Worm (Caenorhabditis elegans) whole organism, L2 larva: Measurements from ENCODE around the gene dhs-29.
A peak's percentile ranks its signal among the peaks of the same experiment; 100 is the strongest.

Experiments used
- C34F6.9 ChIP-seq: fragments of 150-350 bp; optimal IDR thresholded peaks from 2 replicates; lab custom pipeline; 2014; ENCODE audit warnings: missing biosample characterization, missing genetic modification characterization
- F13H6.1 ChIP-seq: sonication (generic microtip); optimal IDR thresholded peaks from 2 replicates; lab custom pipeline; 2016; ENCODE audit warnings: missing genetic modification characterization, missing compliant biosample characterization
- R02D3.7 ChIP-seq: fragments of 150-350 bp; optimal IDR thresholded peaks from 2 replicates; lab custom pipeline; 2014; ENCODE audit warnings: missing biosample characterization, missing genetic modification characterization
- Y55F3AM.14 ChIP-seq: fragments of 200-800 bp; sonication (Bioruptor generic); optimal IDR thresholded peaks from 2 replicates; lab custom pipeline; 2018; ENCODE audit warnings: mild to moderate bottlenecking, missing genetic modification characterization, missing compliant biosample characterization
- ZK546.5 ChIP-seq: sonication (generic microtip); optimal IDR thresholded peaks from 2 replicates; lab custom pipeline; 2017; ENCODE audit warnings: missing biosample characterization, missing genetic modification characterization
- alr-1 ChIP-seq: fragments of 150-350 bp; optimal IDR thresholded peaks from 2 replicates; lab custom pipeline; 2014; ENCODE audit warnings: missing biosample characterization, missing genetic modification characterization
- aly-2 ChIP-seq: fragments of 150-350 bp; optimal IDR thresholded peaks from 2 replicates; lab custom pipeline; 2014; ENCODE audit warnings: missing biosample characterization, missing genetic modification characterization
- crh-2 ChIP-seq: sonication (generic microtip); optimal IDR thresholded peaks from 2 replicates; lab custom pipeline; 2017; ENCODE audit warnings: missing biosample characterization, missing genetic modification characterization
- elt-1 ChIP-seq: fragments of 150-350 bp; optimal IDR thresholded peaks from 2 replicates; lab custom pipeline; 2014; ENCODE audit warnings: missing biosample characterization, missing genetic modification characterization
- fos-1 ChIP-seq: fragments of 150-350 bp; optimal IDR thresholded peaks from 2 replicates; lab custom pipeline; 2014; ENCODE audit warnings: missing biosample characterization, missing genetic modification characterization
- lin-39 ChIP-seq: fragments of 150-350 bp; optimal IDR thresholded peaks from 2 replicates; lab custom pipeline; 2014; ENCODE audit warnings: missing biosample characterization, missing genetic modification reagents, missing genetic modification characterization
- lsy-2 ChIP-seq, 2 experiments: fragments of 150-350 bp in 1 of 2; sonication (generic microtip) in 1 of 2; optimal IDR thresholded peaks; 2 replicates each; lab custom pipeline; 2014 to 2017; ENCODE audit warnings: missing biosample characterization in 2 of 2, missing genetic modification characterization in 2 of 2
- mab-5 ChIP-seq: fragments of 150-350 bp; optimal IDR thresholded peaks from 2 replicates; lab custom pipeline; 2014; ENCODE audit warnings: missing biosample characterization, missing genetic modification characterization
- mdl-1 ChIP-seq, 2 experiments: fragments of 150-350 bp in 1 of 2; sonication (generic microtip) in 1 of 2; optimal IDR thresholded peaks; 2 replicates each; lab custom pipeline; 2017; ENCODE audit warnings: missing biosample characterization in 2 of 2, missing genetic modification characterization in 2 of 2
- nhr-10 ChIP-seq: sonication (generic microtip); optimal IDR thresholded peaks from 2 replicates; lab custom pipeline; 2017; ENCODE audit warnings: missing biosample characterization, missing genetic modification characterization
- nhr-11 ChIP-seq: fragments of 150-350 bp; optimal IDR thresholded peaks from 2 replicates; lab custom pipeline; 2014; ENCODE audit warnings: missing biosample characterization, missing genetic modification characterization
- nhr-12 ChIP-seq: fragments of 150-350 bp; optimal IDR thresholded peaks from 2 replicates; lab custom pipeline; 2014; ENCODE audit warnings: missing biosample characterization, missing genetic modification characterization
- nhr-129 ChIP-seq: fragments of 150-350 bp; optimal IDR thresholded peaks from 2 replicates; lab custom pipeline; 2014; ENCODE audit warnings: missing biosample characterization, missing genetic modification characterization
- nhr-237 ChIP-seq: fragments of 150-350 bp; optimal IDR thresholded peaks from 2 replicates; lab custom pipeline; 2014; ENCODE audit warnings: missing biosample characterization, missing genetic modification characterization
- nhr-25 ChIP-seq: fragments of 150-350 bp; sonication (generic microtip); optimal IDR thresholded peaks from 3 replicates; lab custom pipeline; 2014; ENCODE audit warnings: missing biosample characterization, missing genetic modification characterization
- peb-1 ChIP-seq: fragments of 150-350 bp; optimal IDR thresholded peaks from 2 replicates; lab custom pipeline; 2014; ENCODE audit warnings: missing biosample characterization, missing genetic modification characterization
- sem-4 ChIP-seq: fragments of 150-350 bp; optimal IDR thresholded peaks from 2 replicates; lab custom pipeline; 2014; ENCODE audit warnings: missing biosample characterization, missing genetic modification reagents, missing genetic modification characterization
- skn-1 ChIP-seq: sonication (generic microtip); optimal IDR thresholded peaks from 2 replicates; lab custom pipeline; 2017; ENCODE audit warnings: missing biosample characterization, missing genetic modification characterization
- sma-9 ChIP-seq, 2 experiments: fragments of 150-350 bp in 1 of 2; sonication (generic microtip) in 1 of 2; optimal IDR thresholded peaks; 2 replicates each; lab custom pipeline; 2014 to 2016; ENCODE audit warnings: missing genetic modification characterization in 2 of 2, mild to moderate bottlenecking in 1 of 2, missing biosample characterization in 1 of 2, missing compliant biosample characterization in 1 of 2, missing genetic modification reagents in 1 of 2, moderate library complexity in 1 of 2
- snpc-4 ChIP-seq: fragments of 150-350 bp; optimal IDR thresholded peaks from 2 replicates; lab custom pipeline; 2014; ENCODE audit warnings: missing biosample characterization, missing genetic modification characterization
- unc-55 ChIP-seq: fragments of 150-350 bp; sonication (generic microtip); optimal IDR thresholded peaks from 3 replicates; lab custom pipeline; 2014; ENCODE audit warnings: missing biosample characterization, missing genetic modification reagents, missing genetic modification characterization
- zag-1 ChIP-seq: fragments of 150-350 bp; optimal IDR thresholded peaks from 2 replicates; lab custom pipeline; 2014; ENCODE audit warnings: missing biosample characterization, missing genetic modification characterization
- ztf-1 ChIP-seq: fragments of 200-800 bp; sonication (Bioruptor generic); conservative IDR thresholded peaks from 2 replicates; pipeline ENCODE4 v1.3.6; 2022; ENCODE audit warnings: missing genetic modification characterization, missing compliant biosample characterization
- ztf-11 ChIP-seq: sonication (generic microtip); optimal IDR thresholded peaks from 2 replicates; lab custom pipeline; 2017; ENCODE audit warnings: missing biosample characterization, missing genetic modification characterization
- ztf-4 ChIP-seq: fragments of 150-350 bp; optimal IDR thresholded peaks from 2 replicates; lab custom pipeline; 2014; ENCODE audit warnings: missing biosample characterization, missing genetic modification characterization

Gene dhs-29

DNA sequence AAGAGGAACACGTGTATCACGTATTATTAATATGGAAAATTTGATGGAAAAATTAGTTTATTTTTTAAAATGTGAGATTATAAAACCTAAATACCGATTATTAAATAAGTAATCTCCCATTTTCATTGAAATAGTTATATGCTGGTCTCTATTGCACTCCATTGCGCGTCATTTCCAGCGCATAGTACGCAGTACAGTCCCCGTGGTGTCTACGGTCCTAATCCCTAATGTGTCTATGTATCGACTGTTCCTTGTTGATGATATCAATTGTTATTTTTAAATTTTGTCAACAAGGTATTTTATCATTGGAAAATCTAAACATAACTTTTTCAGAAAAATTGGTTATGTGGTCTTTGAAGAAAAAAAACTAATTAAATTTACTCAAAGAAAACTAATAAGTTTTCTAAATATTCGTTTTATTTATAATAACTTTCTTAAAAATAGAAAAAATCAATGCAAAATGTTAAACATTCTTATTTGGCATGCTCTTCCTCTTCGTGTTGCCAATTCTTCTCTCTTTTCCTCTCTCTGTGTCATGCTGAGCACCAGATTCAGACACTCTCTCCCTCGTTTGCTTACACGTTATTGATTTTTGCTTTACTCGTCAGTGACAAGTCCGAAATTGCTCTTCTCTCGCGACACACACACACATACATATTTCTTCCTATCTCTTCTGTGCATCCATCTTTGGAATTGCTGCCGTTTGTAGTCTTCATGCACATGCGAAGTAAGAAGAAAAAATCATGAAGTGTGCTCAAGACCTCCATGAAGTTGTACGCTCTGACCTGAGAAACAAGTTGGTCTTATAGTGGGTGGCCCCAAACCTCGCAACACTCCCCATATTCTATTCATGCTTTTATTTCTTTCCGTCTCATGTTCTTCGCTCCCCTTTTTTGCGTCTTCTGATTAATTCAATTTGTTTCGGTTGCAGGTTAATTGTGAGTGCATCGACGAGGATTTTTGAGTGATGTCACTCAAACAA, 17.5 kb upstream of the dhs-29 start, which contains the start of gene unc-18 (continued):
- TF ChIP-seq skn-1 (tag; lab: Kevin White, UChicago) = no peak
- TF ChIP-seq nhr-10 (tag; lab: Kevin White, UChicago) = no peak
- no peak for TF ChIP-seq snpc-4
- TF ChIP-seq unc-55 (GFP tag; lab: Kevin White, UChicago) = peak; percentile 79
- TF ChIP-seq lin-39 = peak; percentile 21
- TF ChIP-seq sma-9 (GFP tag; optimal IDR thresholded peaks at IDR 0.05; lab: Kevin White, UChicago) = peak; percentile 24
- no peak for TF ChIP-seq sma-9 (tag; optimal IDR thresholded peaks at IDR 0.05; lab: Kevin White, UChicago)
- TF ChIP-seq aly-2 (tag; lab: Kevin White, UChicago) = no peak
- TF ChIP-seq, all 48 proteins: peak for 12

DNA sequence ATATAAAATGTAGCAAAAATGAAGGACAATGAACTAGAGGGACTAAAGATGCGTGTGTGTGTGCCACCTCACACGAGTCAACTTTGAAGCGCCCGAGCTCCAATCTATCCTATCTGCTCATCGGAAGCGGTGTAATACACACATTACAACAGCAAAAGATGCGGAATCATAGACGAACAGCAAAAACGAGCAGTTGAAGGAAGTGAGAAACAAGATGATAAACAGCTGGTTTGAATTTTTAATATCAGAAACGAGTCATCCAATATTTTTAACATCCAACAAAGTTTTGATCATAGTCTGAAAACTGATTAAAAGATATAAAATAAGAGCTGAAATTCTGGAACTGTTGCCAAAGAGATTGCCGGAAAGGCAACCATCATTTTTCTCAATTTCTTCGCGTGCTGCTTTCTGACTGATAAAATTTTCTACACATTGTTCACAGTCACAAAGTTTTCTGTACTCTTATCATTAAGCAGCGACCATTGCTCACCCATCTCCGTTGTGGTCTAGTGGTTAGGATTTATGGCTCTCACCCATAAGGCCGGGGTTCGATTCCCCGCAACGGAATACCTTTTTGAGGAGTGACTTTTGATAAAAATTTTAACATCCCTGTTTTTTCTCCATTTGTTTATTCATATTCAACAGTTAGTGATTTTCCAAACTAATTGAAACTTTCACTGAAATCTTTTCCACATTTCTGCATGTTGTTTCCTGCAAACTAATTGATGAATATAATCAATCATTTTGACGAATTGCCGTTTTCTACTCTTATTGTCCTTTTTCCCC, 16.0 kb upstream of the dhs-29 start, which contains the start of gene stn-2:
Gene stn-2 (minus strand): TSS at position 75 of the 786 bp plus-strand sequence.
- TF ChIP-seq ZK546.5 (no peak), fos-1 (tag; lab: Kevin White, UChicago) (peak; percentile 19), peb-1 (tag; lab: Kevin White, UChicago) (no peak), unc-55 (GFP tag; lab: Kevin White, UChicago) (peak; percentile 14), mab-5 (tag; lab: Kevin White, UChicago) (no peak), sma-9 (GFP tag; optimal IDR thresholded peaks at IDR 0.05; lab: Kevin White, UChicago) (peak; percentile 31), sma-9 (tag; optimal IDR thresholded peaks at IDR 0.05; lab: Kevin White, UChicago) (no peak)

DNA sequence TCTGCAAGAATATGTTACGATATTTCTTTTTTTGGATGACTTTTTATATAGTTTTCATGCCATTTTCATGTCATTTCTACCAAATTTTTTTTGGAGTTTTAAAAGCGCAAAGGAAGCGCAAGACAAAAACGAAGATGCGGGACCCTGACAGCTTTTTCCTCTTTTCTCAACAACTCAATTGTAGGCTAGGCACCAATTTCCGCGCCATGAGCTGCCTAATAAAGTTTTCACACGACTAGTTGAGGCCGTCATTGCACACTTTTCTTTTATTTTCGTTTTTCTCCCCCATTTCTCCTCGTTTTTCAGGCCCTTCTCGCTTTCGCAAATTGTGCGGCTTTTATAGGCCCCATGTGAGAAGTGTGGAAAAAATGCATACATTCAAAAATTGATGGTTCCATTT, 15.1 kb upstream of the dhs-29 start:
- no peak for TF ChIP-seq nhr-129 (tag; lab: Kevin White, UChicago)
- TF ChIP-seq Y55F3AM.14 (GFP tag; lab: Kevin White, UChicago) = no peak
- no peak for TF ChIP-seq C34F6.9 (tag; lab: Kevin White, UChicago)
- TF ChIP-seq unc-55 (GFP tag; lab: Kevin White, UChicago) = no peak
- no peak for TF ChIP-seq elt-1 (tag; lab: Kevin White, UChicago)
- TF ChIP-seq sem-4 (tag; lab: Kevin White, UChicago) = no peak
- no peak for TF ChIP-seq ztf-1 (GFP tag; lab: Robert Waterston, UW)
- no peak for TF ChIP-seq alr-1 (tag; lab: Kevin White, UChicago)
- TF ChIP-seq snpc-4 = no peak
- TF ChIP-seq skn-1 (tag; lab: Kevin White, UChicago) = no peak
- no peak for TF ChIP-seq ztf-11 (tag; lab: Kevin White, UChicago)
- TF ChIP-seq F13H6.1 (tag; lab: Kevin White, UChicago) = no peak
- TF ChIP-seq mab-5 (tag; lab: Kevin White, UChicago) = no peak
- no peak for TF ChIP-seq lin-39
- TF ChIP-seq nhr-25 (tag; lab: Kevin White, UChicago) = no peak
- TF ChIP-seq R02D3.7 (tag; lab: Kevin White, UChicago) = no peak

ce11 chrX:7678437-7679139, 13.9 kb upstream of the dhs-29 start:
- TF ChIP-seq lsy-2 (tag; optimal IDR thresholded peaks at IDR 0.05; lab: Kevin White, UChicago) = peak in 1 of 2 experiments; percentile 11
- no peak for TF ChIP-seq nhr-11 (tag; lab: Kevin White, UChicago)
- TF ChIP-seq nhr-12 (tag; lab: Kevin White, UChicago) = no peak
- peak; percentile 44 for TF ChIP-seq crh-2 (tag; lab: Kevin White, UChicago)
- peak in 1 of 2 experiments; percentile 17 for TF ChIP-seq mdl-1 (tag; optimal IDR thresholded peaks at IDR 0.05; lab: Kevin White, UChicago)
- TF ChIP-seq nhr-10 (tag; lab: Kevin White, UChicago) = no peak
- TF ChIP-seq ztf-4 (tag; lab: Kevin White, UChicago) = no peak
- TF ChIP-seq nhr-237 (tag; lab: Kevin White, UChicago) = no peak
- TF ChIP-seq unc-55 (GFP tag; lab: Kevin White, UChicago) = peak; percentile 84
- TF ChIP-seq C34F6.9 (tag; lab: Kevin White, UChicago) = peak; percentile 21
- peak; percentile 20 for TF ChIP-seq alr-1 (tag; lab: Kevin White, UChicago)
- peak; percentile 21 for TF ChIP-seq zag-1
